Worm (Caenorhabditis elegans) whole organism, mixed stage, embryonic: ENCODE data around the gene mel-32.

Source experiments
- ces-1 ChIP-seq: fragments of 150-350 bp; optimal IDR thresholded peaks from 2 replicates; lab custom pipeline; 2014; ENCODE audit warnings: missing biosample characterization, missing genetic modification reagents, missing genetic modification characterization
- elt-3 ChIP-seq: fragments of 150-350 bp; optimal IDR thresholded peaks from 2 replicates; lab custom pipeline; 2014; ENCODE audit warnings: missing biosample characterization, missing genetic modification characterization
- lin-13 ChIP-seq: fragments of 150-350 bp; optimal IDR thresholded peaks from 2 replicates; lab custom pipeline; 2014; ENCODE audit warnings: missing biosample characterization, missing genetic modification characterization
- lsy-2 ChIP-seq: fragments of 150-350 bp; optimal IDR thresholded peaks from 2 replicates; lab custom pipeline; 2014; ENCODE audit warnings: missing biosample characterization, missing genetic modification characterization
- nhr-12 ChIP-seq: fragments of 150-350 bp; optimal IDR thresholded peaks from 2 replicates; lab custom pipeline; 2014; ENCODE audit warnings: missing biosample characterization, missing genetic modification characterization
- nhr-237 ChIP-seq: fragments of 150-350 bp; optimal IDR thresholded peaks from 2 replicates; lab custom pipeline; 2014; ENCODE audit warnings: missing biosample characterization, missing genetic modification characterization
- snpc-4 ChIP-seq: fragments of 150-350 bp; optimal IDR thresholded peaks from 2 replicates; lab custom pipeline; 2014; ENCODE audit warnings: missing biosample characterization, missing genetic modification characterization
- zip-8 ChIP-seq: fragments of 150-350 bp; optimal IDR thresholded peaks from 2 replicates; lab custom pipeline; 2014; ENCODE audit warnings: missing biosample characterization, missing genetic modification characterization

DNA sequence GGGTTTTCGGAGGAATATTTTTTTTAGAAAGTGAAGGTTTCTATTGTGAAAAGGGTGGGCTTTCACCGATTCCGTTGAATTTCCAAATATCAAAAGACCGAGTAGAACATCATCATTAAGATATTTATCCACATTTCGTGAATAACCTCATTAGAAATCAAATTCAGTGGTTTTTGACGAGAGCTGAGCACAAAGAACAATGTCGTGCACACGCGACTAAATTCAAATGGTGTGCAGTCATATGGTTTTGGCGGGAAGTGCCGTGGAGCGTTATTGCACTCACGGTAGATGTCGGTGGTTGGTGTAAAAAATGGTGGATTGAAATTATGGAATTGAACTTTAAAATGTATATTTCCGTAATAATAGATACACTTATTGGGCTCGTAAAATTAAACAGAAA is 9.9 kb upstream of the mel-32 start:
- TF ChIP-seq zip-8 (tag; lab: Kevin White, UChicago) (no peak), nhr-12 (tag; lab: Kevin White, UChicago) (no peak), snpc-4 (tag; lab: Kevin White, UChicago) (no peak), nhr-237 (tag; lab: Kevin White, UChicago) (no peak), lsy-2 (tag; lab: Kevin White, UChicago) (peak; percentile 24), ces-1 (GFP tag; lab: Kevin White, UChicago) (no peak), elt-3 (tag; lab: Kevin White, UChicago) (no peak), lin-13 (tag; lab: Kevin White, UChicago) (peak; percentile 17)
